Fruit fly (Drosophila melanogaster): ENCODE results near the gene mid.
A peak's percentile ranks its signal among the peaks of the same experiment; 100 is the strongest.

The mid gene

dm6 chr2L:5505130-5505529 is 43.7 kb downstream of the mid start (continued):
- no peak for TF ChIP-seq CG7372 (GFP tag; IDR thresholded peaks at IDR 0.05)
- no peak for TF ChIP-seq Sry-β (GFP tag; optimal IDR thresholded peaks at IDR 0.05)
- TF ChIP-seq cas (GFP tag; IDR thresholded peaks at IDR 0.05) = no peak

- TF ChIP-seq Ravus (GFP tag; IDR thresholded peaks at IDR 0.05) (no peak), CG9932 (GFP tag; IDR thresholded peaks at IDR 0.05) (no peak), CG2712 (tag; optimal IDR thresholded peaks at IDR 0.05) (no peak), CG11504 (tag; optimal IDR thresholded peaks at IDR 0.05) (no peak), HLH4C (GFP tag; IDR thresholded peaks at IDR 0.05; ENCODE audit: partially characterized antibody) (no peak), CG18764 (GFP tag; optimal IDR thresholded peaks at IDR 0.05) (no peak), Ssrp (tag; optimal IDR thresholded peaks at IDR 0.05) (no peak), nom (GFP tag; optimal IDR thresholded peaks at IDR 0.05) (no peak), CG10267 (tag; optimal IDR thresholded peaks at IDR 0.05) (no peak), peb (GFP tag; IDR thresholded peaks at IDR 0.05) (no peak), CG10366 (GFP tag; IDR thresholded peaks at IDR 0.05) (no peak)
Observed at dm6 chr2L:5507082-5507481, 45.6 kb downstream of the mid start.

- no peak for TF ChIP-seq ftz-f1 (GFP tag; optimal IDR thresholded peaks at IDR 0.05)
- no peak for TF ChIP-seq CG17612 (GFP tag; IDR thresholded peaks at IDR 0.05)
- no peak for TF ChIP-seq CG13775 (GFP tag; optimal IDR thresholded peaks at IDR 0.05)
- no peak for TF ChIP-seq grau (tag; optimal IDR thresholded peaks at IDR 0.05)
- no peak for TF ChIP-seq zen2 (GFP tag; IDR thresholded peaks at IDR 0.05; ENCODE audit: partially characterized antibody)
- no peak for TF ChIP-seq Pdp1 (GFP tag; optimal IDR thresholded peaks at IDR 0.05)
- no peak for TF ChIP-seq CG10462 (GFP tag; optimal IDR thresholded peaks at IDR 0.05)
- TF ChIP-seq seq (GFP tag; IDR thresholded peaks at IDR 0.05) = no peak
- no peak for TF ChIP-seq Hr3 (GFP tag; optimal IDR thresholded peaks at IDR 0.05)
- TF ChIP-seq Nf-YC (tag; optimal IDR thresholded peaks at IDR 0.05) = peak; percentile 59
- TF ChIP-seq CG1233 (GFP tag; optimal IDR thresholded peaks at IDR 0.05) = no peak
- TF ChIP-seq da (GFP tag; optimal IDR thresholded peaks at IDR 0.05) = no peak
- no peak for TF ChIP-seq Scr (GFP tag; IDR thresholded peaks at IDR 0.05; ENCODE audit: partially characterized antibody)
- TF ChIP-seq Nf-YB (GFP tag; optimal IDR thresholded peaks at IDR 0.05) = peak; percentile 60
- no peak for TF ChIP-seq ab (GFP tag; optimal IDR thresholded peaks at IDR 0.05)
- no peak for TF ChIP-seq kni (GFP tag; optimal IDR thresholded peaks at IDR 0.05)
- TF ChIP-seq CG31388 (GFP tag; optimal IDR thresholded peaks at IDR 0.05) = no peak
- TF ChIP-seq Mrtf (GFP tag; IDR thresholded peaks at IDR 0.05) = no peak
- peak; percentile 38 for TF ChIP-seq gsb-n (tag; optimal IDR thresholded peaks at IDR 0.05)
- no peak for TF ChIP-seq CG11560 (tag; IDR thresholded peaks at IDR 0.05)
- TF ChIP-seq CG6689 (GFP tag; IDR thresholded peaks at IDR 0.05) = no peak
- TF ChIP-seq fd3F (GFP tag; optimal IDR thresholded peaks at IDR 0.05) = no peak
- TF ChIP-seq Stat92E (GFP tag; optimal IDR thresholded peaks at IDR 0.05) = no peak
- TF ChIP-seq Jarid2 (GFP tag; optimal IDR thresholded peaks at IDR 0.05) = no peak
- TF ChIP-seq gcm (GFP tag; optimal IDR thresholded peaks at IDR 0.05) = no peak
- TF ChIP-seq B-H2 (GFP tag; optimal IDR thresholded peaks at IDR 0.05) = no peak
- no peak for TF ChIP-seq sr (GFP tag; IDR thresholded peaks at IDR 0.05)
- TF ChIP-seq Ada2b (GFP tag; IDR thresholded peaks at IDR 0.05) = no peak
- TF ChIP-seq pho (GFP tag; optimal IDR thresholded peaks at IDR 0.05) = no peak
- TF ChIP-seq CG15011 (GFP tag; optimal IDR thresholded peaks at IDR 0.05) = no peak
- no peak for TF ChIP-seq CG11247 (GFP tag; IDR thresholded peaks at IDR 0.05)
- TF ChIP-seq Lpt (GFP tag; optimal IDR thresholded peaks at IDR 0.05) = no peak
- 0 out of 2 replicates have a peak, but pooled peaks have one; percentile 20 for TF ChIP-seq sisA (GFP tag; IDR thresholded peaks at IDR 0.05)
- TF ChIP-seq MBD-R2 (GFP tag; IDR thresholded peaks at IDR 0.05) = no peak
- no peak for TF ChIP-seq CG11504 (tag; optimal IDR thresholded peaks at IDR 0.05)
Observed at dm6 chr2L:5507823-5508438, 46.5 kb downstream of the mid start.

All from whole organism, embryonic.